Worm (Caenorhabditis elegans) whole organism, L4 larva: ENCODE data around the gene fipr-9.

ENCODE experiments used
- F10B5.3 ChIP-seq: sonication (generic microtip); optimal IDR thresholded peaks from 2 replicates; lab custom pipeline; 2016; ENCODE audit warnings: mild to moderate bottlenecking, missing genetic modification characterization, missing compliant biosample characterization
- F49E8.2 ChIP-seq: sonication (generic microtip); optimal IDR thresholded peaks from 2 replicates; lab custom pipeline; 2016; ENCODE audit warnings: missing compliant biosample characterization, mild to moderate bottlenecking, missing genetic modification characterization, borderline replicate concordance
- ama-1 ChIP-seq: fragments of 150-350 bp; optimal IDR thresholded peaks from 2 replicates; lab custom pipeline; 2014; ENCODE audit warnings: inconsistent platforms, mixed read lengths
- ctbp-1 ChIP-seq: fragments of 200-800 bp; sonication (Bioruptor generic); IDR thresholded peaks from 2 replicates; pipeline ENCODE4 v1.3.6; 2022; ENCODE audit warnings: missing genetic modification reagents, missing genetic modification characterization, missing compliant biosample characterization
- nhr-11 ChIP-seq: fragments of 150-350 bp; optimal IDR thresholded peaks from 2 replicates; lab custom pipeline; 2014; ENCODE audit warnings: missing biosample characterization, missing genetic modification characterization
- ztf-11 ChIP-seq: fragments of 150-350 bp; optimal IDR thresholded peaks from 2 replicates; lab custom pipeline; 2014; ENCODE audit warnings: missing biosample characterization, missing genetic modification characterization

ce11 chrV:10246443-10246885, 25.0 kb downstream of the fipr-9 start:
- TF ChIP-seq ama-1 (lab: Kevin White, UChicago), result no peak
- TF ChIP-seq F49E8.2 (tag; lab: Kevin White, UChicago), result no peak
- peak; percentile 40; the same call in 1 of the 2 replicates for TF ChIP-seq ctbp-1 (GFP tag; lab: Robert Waterston, UW)
- no peak for TF ChIP-seq F10B5.3 (tag; lab: Kevin White, UChicago)
- peak; percentile 78 for TF ChIP-seq nhr-11 (tag; lab: Kevin White, UChicago)
- no peak for TF ChIP-seq ztf-11
